Fruit fly (Drosophila melanogaster) whole organism, embryonic: ENCODE results near the gene CG43062.

Experiments
- BEAF-32 ChIP-seq: fragments of 200-800 bp; sonication (Bioruptor generic); optimal IDR thresholded peaks from 3 replicates; lab custom pipeline; 2017; ENCODE audit warnings: missing biosample characterization, missing genetic modification characterization, mild to moderate bottlenecking, moderate library complexity, missing genetic modification reagents
- CG10431 ChIP-seq: fragments of 200-800 bp; sonication (Bioruptor generic); optimal IDR thresholded peaks from 3 replicates; lab custom pipeline; 2018; ENCODE audit warnings: missing biosample characterization, mild to moderate bottlenecking, missing genetic modification characterization
- CG11398 ChIP-seq: fragments of 200-800 bp; sonication (Bioruptor generic); optimal IDR thresholded peaks from 2 replicates; lab custom pipeline; 2016; ENCODE audit warnings: missing biosample characterization, missing genetic modification characterization
- CG18262 ChIP-seq: fragments of 200-800 bp; optimal IDR thresholded peaks from 3 replicates; lab custom pipeline; 2019; ENCODE audit warnings: missing biosample characterization, mild to moderate bottlenecking, missing genetic modification characterization, moderate library complexity
- CG2889 ChIP-seq: fragments of 200-800 bp; sonication (Bioruptor generic); IDR thresholded peaks from 3 replicates; pipeline ENCODE4 v1.3.6; 2022; ENCODE audit warnings: missing biosample characterization, missing genetic modification characterization
- danr ChIP-seq: fragments of 200-800 bp; sonication (Bioruptor generic); IDR thresholded peaks from 2 replicates; pipeline ENCODE4 v1.3.6; 2022; ENCODE audit warnings: missing biosample characterization, missing genetic modification characterization
- ems ChIP-seq: fragments of 200-800 bp; sonication (Bioruptor generic); optimal IDR thresholded peaks from 3 replicates; lab custom pipeline; 2016; ENCODE audit warnings: missing biosample characterization, missing genetic modification characterization
- pita ChIP-seq: fragments of 200-800 bp; sonication (Bioruptor generic); optimal IDR thresholded peaks from 2 replicates; lab custom pipeline; 2017; ENCODE audit warnings: missing biosample characterization, mild to moderate bottlenecking, missing genetic modification characterization

DNA sequence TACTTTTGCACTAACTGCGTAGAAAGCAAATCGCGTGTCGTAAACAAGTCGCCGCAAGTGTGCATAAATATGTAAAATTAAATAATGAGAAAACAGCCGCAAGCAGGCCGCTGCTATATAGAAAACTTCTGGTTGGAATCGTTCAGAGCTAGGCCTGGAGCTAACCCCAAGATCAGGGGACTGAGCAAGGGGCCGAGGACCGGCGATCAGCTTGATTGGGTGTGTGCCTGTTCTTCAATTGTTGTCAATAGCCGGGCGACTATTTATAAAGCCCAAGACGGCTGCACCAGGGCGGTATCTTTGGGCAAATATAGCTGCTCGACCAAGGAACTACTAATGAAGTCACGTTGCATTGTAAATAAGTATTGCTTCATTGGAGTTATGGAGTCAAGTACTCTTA, 6.6 kb downstream of the CG43062 start:
- TF ChIP-seq danr (no peak), CG11398 (GFP tag; lab: Kevin White, UChicago) (no peak), ems (GFP tag; lab: Kevin White, UChicago) (no peak), CG18262 (tag; lab: Kevin White, UChicago) (no peak), CG10431 (GFP tag; lab: Kevin White, UChicago) (no peak), BEAF-32 (GFP tag; lab: Kevin White, UChicago) (no peak), CG2889 (GFP tag; lab: Robert Waterston, UW) (no peak), pita (no peak)
